Worm (Caenorhabditis elegans) whole organism, L1 larva: ENCODE measurements around the gene T01B6.1.

Experiments used
- jun-1 ChIP-seq: fragments of 150-350 bp; optimal IDR thresholded peaks from 2 replicates; lab custom pipeline; 2014; ENCODE audit warnings: missing biosample characterization, missing genetic modification reagents, missing genetic modification characterization
- lin-14 ChIP-seq: fragments of 200-800 bp; sonication (Bioruptor generic); optimal IDR thresholded peaks from 2 replicates; lab custom pipeline; 2018; ENCODE audit warnings: mild to moderate bottlenecking, missing genetic modification characterization, moderate library complexity, missing compliant biosample characterization

DNA sequence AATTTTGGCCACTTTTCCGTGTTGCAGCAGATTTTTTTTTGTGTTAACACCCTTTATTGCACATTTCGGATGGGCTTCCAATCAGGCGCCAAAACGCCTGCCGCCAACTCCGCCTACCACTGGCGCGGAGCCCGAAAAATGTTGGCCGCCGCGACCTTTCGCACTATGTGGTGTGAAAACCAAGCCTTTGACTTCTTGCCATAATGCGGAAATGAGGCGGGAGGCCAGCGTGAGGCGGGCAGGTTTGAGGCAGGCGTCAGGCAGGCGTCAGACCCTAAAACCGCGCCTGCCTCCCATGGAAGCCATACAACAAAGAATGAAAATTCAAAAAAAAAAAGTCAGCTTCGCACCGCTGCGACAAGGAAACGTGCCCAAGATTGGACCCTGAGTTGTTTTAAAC, 18.6 kb upstream of the T01B6.1 start:
- no peak for TF ChIP-seq lin-14
- no peak for TF ChIP-seq jun-1 (tag; lab: Kevin White, UChicago)
